Worm (Caenorhabditis elegans) whole organism, midembryonic: ENCODE data around the gene nhr-38.

Source experiments
- cog-1 ChIP-seq: sonication (generic microtip); optimal IDR thresholded peaks from 2 replicates; lab custom pipeline; 2016; ENCODE audit warnings: missing genetic modification characterization, missing compliant biosample characterization
- flt-1 ChIP-seq: fragments of 200-800 bp; sonication (Bioruptor generic); IDR thresholded peaks from 2 replicates; pipeline ENCODE4 v1.3.6; 2022; ENCODE audit warnings: missing genetic modification characterization, missing compliant biosample characterization
- klf-2 ChIP-seq: fragments of 200-800 bp; sonication (Bioruptor generic); conservative IDR thresholded peaks from 2 replicates; pipeline ENCODE4 v1.3.6; 2022; ENCODE audit warnings: missing genetic modification reagents, missing genetic modification characterization, missing compliant biosample characterization
- med-1 ChIP-seq: sonication (generic microtip); optimal IDR thresholded peaks from 2 replicates; lab custom pipeline; 2017; ENCODE audit warnings: missing genetic modification characterization, mild to moderate bottlenecking, missing compliant biosample characterization, antibody characterized with exemption, missing genetic modification reagents; ENCODE audit not compliant: insufficient read depth
- ref-1 ChIP-seq: fragments of 200-800 bp; sonication (Bioruptor generic); conservative IDR thresholded peaks from 2 replicates; pipeline ENCODE4 v1.3.6; 2022; ENCODE audit warnings: missing genetic modification reagents, missing genetic modification characterization, missing compliant biosample characterization
- tab-1 ChIP-seq: fragments of 200-800 bp; sonication (Bioruptor generic); IDR thresholded peaks from 2 replicates; pipeline ENCODE4 v1.3.6; 2022; ENCODE audit warnings: missing genetic modification characterization, missing compliant biosample characterization
- ztf-23 ChIP-seq: fragments of 200-800 bp; sonication (Bioruptor generic); IDR thresholded peaks from 2 replicates; pipeline ENCODE4 v1.3.6; 2022; ENCODE audit warnings: missing genetic modification reagents, missing genetic modification characterization, missing compliant biosample characterization
- ztf-29 ChIP-seq: fragments of 200-800 bp; sonication (Bioruptor generic); IDR thresholded peaks from 2 replicates; pipeline ENCODE4 v1.3.6; 2022; ENCODE audit warnings: missing genetic modification reagents, missing genetic modification characterization, missing compliant biosample characterization

- TF ChIP-seq ref-1 (GFP tag; lab: Robert Waterston, UW), result no peak
- no peak for TF ChIP-seq flt-1 (GFP tag; lab: Robert Waterston, UW)
- TF ChIP-seq ztf-29 (GFP tag; lab: Robert Waterston, UW), result no peak
- no peak for TF ChIP-seq med-1 (GFP tag; lab: Kevin White, UChicago)
- TF ChIP-seq ztf-23 (GFP tag; lab: Robert Waterston, UW), result no peak
- TF ChIP-seq tab-1 (GFP tag; lab: Robert Waterston, UW), result no peak
- no peak for TF ChIP-seq cog-1 (tag; lab: Kevin White, UChicago)
- no peak for TF ChIP-seq klf-2
Observed at ce11 chrIV:9742883-9743282, 32.9 kb downstream of the nhr-38 start, which contains the start of gene C28D4.7.
